Worm (Caenorhabditis elegans) whole organism, young adult: ENCODE results near the gene ugt-55.

Experiments used
- B0019.2 ChIP-seq: fragments of 200-800 bp; sonication (Bioruptor generic); conservative IDR thresholded peaks from 2 replicates; pipeline ENCODE4 v1.3.6; 2022; ENCODE audit warnings: missing genetic modification reagents, missing genetic modification characterization, missing compliant biosample characterization
- C06A6.2 ChIP-seq: fragments of 200-800 bp; sonication (Bioruptor generic); conservative IDR thresholded peaks from 2 replicates; pipeline ENCODE4 v1.3.6; 2022; ENCODE audit warnings: missing genetic modification characterization, missing compliant biosample characterization
- C17E4.6 ChIP-seq: fragments of 200-800 bp; sonication (Bioruptor generic); IDR thresholded peaks from 2 replicates; pipeline ENCODE4 v1.3.6; 2022; ENCODE audit warnings: missing genetic modification reagents, missing genetic modification characterization, missing compliant biosample characterization
- D2030.7 ChIP-seq: fragments of 200-800 bp; sonication (Bioruptor generic); IDR thresholded peaks from 2 replicates; pipeline ENCODE4 v1.3.6; 2022; ENCODE audit warnings: missing genetic modification reagents, missing genetic modification characterization, missing compliant biosample characterization
- F22D6.2 ChIP-seq: sonication (generic microtip); optimal IDR thresholded peaks from 2 replicates; lab custom pipeline; 2016; ENCODE audit warnings: mild to moderate bottlenecking, missing genetic modification characterization, missing compliant biosample characterization
- F57A8.1 ChIP-seq: fragments of 200-800 bp; sonication (Bioruptor generic); optimal IDR thresholded peaks from 2 replicates; lab custom pipeline; 2018; ENCODE audit warnings: mild to moderate bottlenecking, missing genetic modification characterization, moderate library complexity, missing compliant biosample characterization
- K11D2.4 ChIP-seq: fragments of 200-800 bp; sonication (Bioruptor generic); IDR thresholded peaks from 2 replicates; pipeline ENCODE4 v1.3.6; 2022; ENCODE audit warnings: missing genetic modification reagents, missing genetic modification characterization, missing compliant biosample characterization
- Y56A3A.18 ChIP-seq: fragments of 200-800 bp; sonication (Bioruptor generic); IDR thresholded peaks from 2 replicates; pipeline ENCODE4 v1.3.6; 2022; ENCODE audit warnings: missing genetic modification reagents, missing genetic modification characterization, missing compliant biosample characterization
- Y95B8A.8 ChIP-seq: fragments of 200-800 bp; sonication (Bioruptor generic); IDR thresholded peaks from 2 replicates; pipeline ENCODE4 v1.3.6; 2022; ENCODE audit warnings: missing genetic modification reagents, missing genetic modification characterization, missing compliant biosample characterization
- ZK185.1 ChIP-seq: sonication (generic microtip); optimal IDR thresholded peaks from 2 replicates; lab custom pipeline; 2016; ENCODE audit warnings: mild to moderate bottlenecking, missing genetic modification characterization, missing compliant biosample characterization; ENCODE audit not compliant: poor library complexity, severe bottlenecking
- akir-1 ChIP-seq: fragments of 200-800 bp; sonication (Bioruptor generic); optimal IDR thresholded peaks from 2 replicates; lab custom pipeline; 2018; ENCODE audit warnings: mild to moderate bottlenecking, missing genetic modification characterization, moderate library complexity, missing compliant biosample characterization
- attf-3 ChIP-seq: fragments of 200-800 bp; sonication (Bioruptor generic); conservative IDR thresholded peaks from 2 replicates; pipeline ENCODE4 v1.3.6; 2022; ENCODE audit warnings: missing genetic modification reagents, missing genetic modification characterization, missing compliant biosample characterization
- attf-5 ChIP-seq: fragments of 200-800 bp; sonication (Bioruptor generic); optimal IDR thresholded peaks from 2 replicates; lab custom pipeline; 2018; ENCODE audit warnings: mild to moderate bottlenecking, missing genetic modification characterization, missing compliant biosample characterization
- ccch-3 ChIP-seq: fragments of 200-800 bp; sonication (Bioruptor generic); optimal IDR thresholded peaks from 2 replicates; lab custom pipeline; 2018; ENCODE audit warnings: mild to moderate bottlenecking, missing genetic modification characterization, missing compliant biosample characterization
- cebp-1 ChIP-seq, 2 experiments: fragments of 200-800 bp in 1 of 2; sonication (Bioruptor generic) in 1 of 2; sonication (generic microtip) in 1 of 2; IDR thresholded peaks in 1 of 2; optimal IDR thresholded peaks in 1 of 2; 2 replicates each; pipeline versions ENCODE4 v1.3.6 to Lab custom; 2017 to 2022; ENCODE audit warnings: missing compliant biosample characterization in 2 of 2, missing genetic modification characterization in 2 of 2, mild to moderate bottlenecking in 1 of 2, missing genetic modification reagents in 1 of 2, moderate library complexity in 1 of 2
- ceh-100 ChIP-seq: fragments of 200-800 bp; sonication (Bioruptor generic); IDR thresholded peaks from 2 replicates; pipeline ENCODE4 v1.3.6; 2022; ENCODE audit warnings: missing genetic modification reagents, missing genetic modification characterization, missing compliant biosample characterization
- ceh-27 ChIP-seq: fragments of 200-800 bp; sonication (Bioruptor generic); optimal IDR thresholded peaks from 2 replicates; lab custom pipeline; 2018; ENCODE audit warnings: mild to moderate bottlenecking, missing genetic modification characterization, moderate library complexity, missing compliant biosample characterization
- die-1 ChIP-seq: sonication (generic microtip); optimal IDR thresholded peaks from 2 replicates; lab custom pipeline; 2016; ENCODE audit warnings: missing genotype, mild to moderate bottlenecking, missing genetic modification characterization, missing compliant biosample characterization
- dox-1 ChIP-seq: fragments of 200-800 bp; sonication (Bioruptor generic); IDR thresholded peaks from 2 replicates; pipeline ENCODE4 v1.3.6; 2022; ENCODE audit warnings: missing genetic modification reagents, missing genetic modification characterization, missing compliant biosample characterization
- egl-18 ChIP-seq: fragments of 200-800 bp; sonication (Bioruptor generic); IDR thresholded peaks from 2 replicates; pipeline ENCODE4 v1.3.6; 2022; ENCODE audit warnings: missing genetic modification reagents, missing genetic modification characterization, missing compliant biosample characterization
- ekl-4 ChIP-seq: fragments of 200-800 bp; sonication (Bioruptor generic); IDR thresholded peaks from 2 replicates; pipeline ENCODE4 v1.3.6; 2022; ENCODE audit warnings: missing genetic modification reagents, missing genetic modification characterization, missing compliant biosample characterization
- hlh-12 ChIP-seq: sonication (generic microtip); optimal IDR thresholded peaks from 2 replicates; lab custom pipeline; 2016; ENCODE audit warnings: missing genetic modification characterization, missing compliant biosample characterization
- hlh-26 ChIP-seq: fragments of 200-800 bp; sonication (Bioruptor generic); conservative IDR thresholded peaks from 2 replicates; pipeline ENCODE4 v1.3.6; 2022; ENCODE audit warnings: missing genetic modification reagents, missing genetic modification characterization, missing compliant biosample characterization
- hmg-1.2 ChIP-seq: fragments of 200-800 bp; sonication (Bioruptor generic); IDR thresholded peaks from 2 replicates; pipeline ENCODE4 v1.3.6; 2022; ENCODE audit warnings: missing genetic modification reagents, missing genetic modification characterization, missing compliant biosample characterization
- hrde-1 ChIP-seq: sonication (generic microtip); optimal IDR thresholded peaks from 2 replicates; lab custom pipeline; 2016; ENCODE audit warnings: missing genetic modification characterization, mild to moderate bottlenecking, missing compliant biosample characterization, moderate library complexity, missing genotype, missing genetic modification reagents, borderline replicate concordance
- lag-1 ChIP-seq: fragments of 200-800 bp; sonication (Bioruptor generic); IDR thresholded peaks from 2 replicates; pipeline ENCODE4 v1.3.6; 2022; ENCODE audit warnings: missing genetic modification reagents, missing genetic modification characterization, missing compliant biosample characterization
- let-526 ChIP-seq: fragments of 200-800 bp; sonication (Bioruptor generic); IDR thresholded peaks from 2 replicates; pipeline ENCODE4 v1.3.6; 2022; ENCODE audit warnings: missing genetic modification reagents, missing genetic modification characterization, missing compliant biosample characterization
- lin-26 ChIP-seq: fragments of 200-800 bp; sonication (Bioruptor generic); IDR thresholded peaks from 2 replicates; pipeline ENCODE4 v1.3.6; 2022; ENCODE audit warnings: missing genetic modification reagents, missing genetic modification characterization, missing compliant biosample characterization
- lin-35 ChIP-seq, 3 experiments: fragments of 150-350 bp in 2 of 3; sonication (generic microtip) in 1 of 3; optimal IDR thresholded peaks; 2 replicates each; lab custom pipeline; 2014 to 2018; ENCODE audit warnings: missing biosample characterization in 3 of 3, missing genetic modification characterization in 3 of 3, missing genetic modification reagents in 3 of 3
- lir-1 ChIP-seq: fragments of 200-800 bp; sonication (Bioruptor generic); conservative IDR thresholded peaks from 2 replicates; pipeline ENCODE4 v1.3.6; 2022; ENCODE audit warnings: missing genetic modification reagents, missing genetic modification characterization, missing compliant biosample characterization
- lsy-27 ChIP-seq: sonication (generic microtip); optimal IDR thresholded peaks from 2 replicates; lab custom pipeline; 2017; ENCODE audit warnings: missing genetic modification characterization, mild to moderate bottlenecking, missing compliant biosample characterization, antibody characterized with exemption, missing genotype, borderline replicate concordance; ENCODE audit not compliant: insufficient read depth
- nfya-2 ChIP-seq: fragments of 200-800 bp; sonication (Bioruptor generic); IDR thresholded peaks from 2 replicates; pipeline ENCODE4 v1.3.6; 2022; ENCODE audit warnings: missing genetic modification reagents, missing genetic modification characterization, missing compliant biosample characterization
- nhr-179 ChIP-seq: sonication (generic microtip); optimal IDR thresholded peaks from 2 replicates; lab custom pipeline; 2016; ENCODE audit warnings: mild to moderate bottlenecking, missing genetic modification characterization, missing compliant biosample characterization
- nhr-80 ChIP-seq: sonication (generic microtip); optimal IDR thresholded peaks from 2 replicates; lab custom pipeline; 2016; ENCODE audit warnings: missing genetic modification characterization, missing compliant biosample characterization
- nhr-90 ChIP-seq: sonication (generic microtip); optimal IDR thresholded peaks from 2 replicates; lab custom pipeline; 2016; ENCODE audit warnings: missing genotype, mild to moderate bottlenecking, missing genetic modification characterization, missing compliant biosample characterization
- pbrm-1 ChIP-seq: fragments of 200-800 bp; sonication (Bioruptor generic); IDR thresholded peaks from 2 replicates; pipeline ENCODE4 v1.3.6; 2022; ENCODE audit warnings: missing genetic modification reagents, missing genetic modification characterization, missing compliant biosample characterization
- sdz-38 ChIP-seq: sonication (generic microtip); optimal IDR thresholded peaks from 2 replicates; lab custom pipeline; 2016; ENCODE audit warnings: missing genotype, missing genetic modification characterization, missing compliant biosample characterization
- sea-2 ChIP-seq: fragments of 200-800 bp; sonication (Bioruptor generic); IDR thresholded peaks from 2 replicates; pipeline ENCODE4 v1.3.6; 2022; ENCODE audit warnings: missing genetic modification characterization, missing compliant biosample characterization
- snpc-1.3 ChIP-seq: sonication (generic microtip); optimal IDR thresholded peaks from 2 replicates; lab custom pipeline; 2017; ENCODE audit warnings: missing genetic modification characterization, mild to moderate bottlenecking, missing compliant biosample characterization, antibody characterized with exemption, moderate library complexity, missing genotype, missing genetic modification reagents; ENCODE audit not compliant: insufficient read depth
- snpc-4 ChIP-seq, 5 experiments: fragments of 150-350 bp in 1 of 5; sonication (generic microtip) in 4 of 5; optimal IDR thresholded peaks; 2 replicates each; lab custom pipeline; 2014 to 2018; ENCODE audit warnings: missing genetic modification characterization in 5 of 5, missing biosample characterization in 3 of 5, antibody characterized with exemption in 2 of 5, mild to moderate bottlenecking in 2 of 5, missing compliant biosample characterization in 2 of 5, missing genotype in 2 of 5, moderate library complexity in 2 of 5, missing genetic modification reagents in 1 of 5
- somi-1 ChIP-seq: fragments of 200-800 bp; sonication (Bioruptor generic); optimal IDR thresholded peaks from 2 replicates; lab custom pipeline; 2018; ENCODE audit warnings: mild to moderate bottlenecking, missing genetic modification characterization, missing compliant biosample characterization
- tbp1 ChIP-seq: fragments of 200-800 bp; sonication (Bioruptor generic); optimal IDR thresholded peaks from 2 replicates; lab custom pipeline; 2018; ENCODE audit warnings: mild to moderate bottlenecking, missing genetic modification characterization, missing compliant biosample characterization
- unc-130 ChIP-seq: sonication (generic microtip); optimal IDR thresholded peaks from 2 replicates; lab custom pipeline; 2016; ENCODE audit warnings: missing genetic modification reagents, missing genetic modification characterization, missing compliant biosample characterization
- xnd-1 ChIP-seq: sonication (generic microtip); optimal IDR thresholded peaks from 2 replicates; lab custom pipeline; 2016; ENCODE audit warnings: missing genotype, missing genetic modification reagents, missing genetic modification characterization, missing compliant biosample characterization
- ztf-22 ChIP-seq: fragments of 200-800 bp; sonication (Bioruptor generic); optimal IDR thresholded peaks from 2 replicates; lab custom pipeline; 2018; ENCODE audit warnings: mild to moderate bottlenecking, missing genetic modification characterization, moderate library complexity, missing compliant biosample characterization
- ztf-26 ChIP-seq: sonication (generic microtip); optimal IDR thresholded peaks from 2 replicates; lab custom pipeline; 2017; ENCODE audit warnings: missing genetic modification characterization, missing compliant biosample characterization
- ztf-28 ChIP-seq: fragments of 200-800 bp; sonication (Bioruptor generic); IDR thresholded peaks from 2 replicates; pipeline ENCODE4 v1.3.6; 2022; ENCODE audit warnings: missing genetic modification reagents, missing genetic modification characterization, missing compliant biosample characterization

The ugt-55 gene

DNA sequence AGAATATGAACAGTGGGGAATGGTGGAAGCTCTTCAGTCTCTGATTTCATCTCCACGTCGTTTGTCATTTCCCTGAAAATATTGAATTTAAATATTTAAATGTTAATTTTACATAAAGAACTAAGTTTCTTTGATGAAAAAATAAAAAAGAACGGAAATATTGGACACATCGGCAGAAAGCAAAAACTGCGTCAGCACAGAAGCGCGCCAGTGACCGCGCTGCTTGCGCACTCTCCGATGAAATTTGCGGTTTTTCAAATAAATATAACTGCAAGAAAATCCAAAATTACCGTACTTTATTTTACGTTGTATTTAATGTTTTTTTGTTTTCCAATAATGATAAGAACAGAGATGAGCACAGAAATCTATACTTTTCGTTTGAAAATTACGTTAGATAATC is 35.1 kb downstream of the ugt-55 start, which contains the start of the genes srpa-68 and srh-16 (continued):
- peak; percentile 60 for TF ChIP-seq snpc-4 (GFP tag; optimal IDR thresholded peaks at IDR 0.05; lab: Kevin White, UChicago)
- peak; percentile 48 to 75 (median 64) for TF ChIP-seq snpc-4 (tag; optimal IDR thresholded peaks at IDR 0.05; lab: Kevin White, UChicago)
- TF ChIP-seq ekl-4 (GFP tag; lab: Robert Waterston, UW): peak; percentile 84
- TF ChIP-seq F57A8.1 (GFP tag; lab: Kevin White, UChicago): no peak
- no peak for TF ChIP-seq lsy-27 (tag; lab: Kevin White, UChicago)
- peak; percentile 53 for TF ChIP-seq nhr-80
- TF ChIP-seq dox-1: peak; percentile 90
- TF ChIP-seq C17E4.6 (GFP tag; lab: Robert Waterston, UW): peak; percentile 74; the same call in 1 of the 2 replicates
- TF ChIP-seq Y56A3A.18: peak; percentile 93
- peak; percentile 52; the same call in 1 of the 2 replicates for TF ChIP-seq D2030.7
- peak; percentile 12 for TF ChIP-seq nhr-90 (tag; lab: Kevin White, UChicago)
- no peak for TF ChIP-seq let-526 (GFP tag; lab: Robert Waterston, UW)
- no peak for TF ChIP-seq hrde-1 (tag; lab: Kevin White, UChicago)
- no peak for TF ChIP-seq sdz-38 (tag; lab: Kevin White, UChicago)
- peak; percentile 50 for TF ChIP-seq F22D6.2
- TF ChIP-seq lag-1 (GFP tag; lab: Robert Waterston, UW): no peak
- TF ChIP-seq lin-26 (GFP tag; lab: Robert Waterston, UW): no peak
- TF ChIP-seq ceh-27 (GFP tag; lab: Kevin White, UChicago): peak; percentile 50
- TF ChIP-seq lir-1 (GFP tag; lab: Robert Waterston, UW): 0 out of 2 replicates have a peak, but pooled peaks have one; percentile 41
- peak; percentile 73 for TF ChIP-seq attf-5 (GFP tag; lab: Kevin White, UChicago)
- TF ChIP-seq akir-1 (GFP tag; lab: Kevin White, UChicago): no peak
- no peak for TF ChIP-seq hlh-26 (GFP tag; lab: Robert Waterston, UW)
- TF ChIP-seq cebp-1 (GFP tag; IDR thresholded peaks at IDR 0.05; lab: Robert Waterston, UW): no peak
- TF ChIP-seq cebp-1 (tag; optimal IDR thresholded peaks at IDR 0.05; lab: Kevin White, UChicago): peak; percentile 85
- no peak for TF ChIP-seq nfya-2 (GFP tag; lab: Robert Waterston, UW)
- no peak for TF ChIP-seq Y95B8A.8 (GFP tag; lab: Robert Waterston, UW)
- peak; percentile 59 for TF ChIP-seq xnd-1
- peak; percentile 65 for TF ChIP-seq snpc-1.3
- peak; percentile 88 for TF ChIP-seq pbrm-1 (GFP tag; lab: Robert Waterston, UW)
- TF ChIP-seq somi-1: no peak
- TF ChIP-seq C06A6.2 (GFP tag; lab: Robert Waterston, UW): peak; percentile 72
- TF ChIP-seq egl-18 (GFP tag; lab: Robert Waterston, UW): no peak
- no peak for TF ChIP-seq sea-2 (GFP tag; lab: Robert Waterston, UW)
- TF ChIP-seq ceh-100: peak; percentile 66
- TF ChIP-seq ztf-26 (tag; lab: Kevin White, UChicago): peak; percentile 59
- TF ChIP-seq ZK185.1 (tag; lab: Kevin White, UChicago): peak; percentile 66
- TF ChIP-seq tbp1 (GFP tag; lab: Kevin White, UChicago): peak; percentile 67
- TF ChIP-seq hmg-1.2: peak; percentile 65
- no peak for TF ChIP-seq ztf-22 (GFP tag; lab: Kevin White, UChicago)
- peak; percentile 80 for TF ChIP-seq attf-3 (GFP tag; lab: Robert Waterston, UW)
- TF ChIP-seq B0019.2: no peak
- TF ChIP-seq die-1: peak; percentile 23
- peak; percentile 23 for TF ChIP-seq unc-130 (GFP tag; lab: Kevin White, UChicago)
- TF ChIP-seq ccch-3 (GFP tag; lab: Kevin White, UChicago): no peak
- TF ChIP-seq K11D2.4: peak; percentile 74; the same call in 1 of the 2 replicates
- no peak for TF ChIP-seq nhr-179 (tag; lab: Kevin White, UChicago)
- no peak for TF ChIP-seq ztf-28 (GFP tag; lab: Robert Waterston, UW)
- TF ChIP-seq hlh-12 (tag; lab: Kevin White, UChicago): no peak
- TF ChIP-seq lin-35 (GFP tag; optimal IDR thresholded peaks at IDR 0.05; lab: Kevin White, UChicago): peak; percentile 74 to 97 (median 91)
